Fruit fly (Drosophila melanogaster): ENCODE measurements around the gene GCS1.

The GCS1 gene

DNA sequence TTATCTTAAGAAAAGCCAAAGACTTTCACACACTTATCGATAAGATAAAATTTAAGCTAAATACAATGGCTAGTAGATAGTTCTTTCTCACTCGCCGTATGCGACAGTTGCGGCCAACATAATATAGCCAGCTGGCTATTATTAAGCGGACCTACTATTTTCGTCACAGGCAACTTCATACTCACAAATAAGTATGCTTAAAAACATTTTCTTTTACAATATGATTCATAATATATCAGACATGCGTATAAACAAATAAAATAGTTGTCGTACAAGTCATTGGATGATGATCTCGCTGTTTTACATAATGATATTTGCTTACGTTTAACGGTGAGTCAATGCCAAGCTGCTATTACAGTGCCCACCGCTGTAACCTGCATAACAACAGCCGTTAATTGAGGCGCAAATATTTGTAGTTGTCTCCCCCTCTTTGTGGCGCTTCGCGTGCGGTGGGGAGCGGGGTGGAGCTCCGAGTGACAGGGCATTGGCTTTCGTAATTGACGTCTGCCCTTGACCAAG lies 21.5 kb downstream of the GCS1 start (continued):
- TF ChIP-seq CG10654 (GFP tag; optimal IDR thresholded peaks at IDR 0.05) = peak; percentile 29
- peak; percentile 77 for TF ChIP-seq nmo (GFP tag; optimal IDR thresholded peaks at IDR 0.05)
- TF ChIP-seq CrebB (tag; optimal IDR thresholded peaks at IDR 0.05) = peak; percentile 65
- peak; percentile 20 for TF ChIP-seq disco-r (GFP tag; optimal IDR thresholded peaks at IDR 0.05)
- peak; percentile 65 for TF ChIP-seq jing (GFP tag; optimal IDR thresholded peaks at IDR 0.05)
- TF ChIP-seq CG7745 (tag; optimal IDR thresholded peaks at IDR 0.05) = no peak
- no peak for TF ChIP-seq Ets97D (GFP tag; optimal IDR thresholded peaks at IDR 0.05)
- peak; percentile 78 for TF ChIP-seq Blimp-1 (GFP tag; optimal IDR thresholded peaks at IDR 0.05)
- peak; percentile 69 for TF ChIP-seq CG9817 (tag; optimal IDR thresholded peaks at IDR 0.05)
- TF ChIP-seq CG18011 (GFP tag; optimal IDR thresholded peaks at IDR 0.05) = peak; percentile 11
- peak; percentile 78 for TF ChIP-seq grau (tag; optimal IDR thresholded peaks at IDR 0.05)
- no peak for TF ChIP-seq CG6175 (GFP tag; IDR thresholded peaks at IDR 0.05)
- peak; percentile 19 for TF ChIP-seq lbe (GFP tag; optimal IDR thresholded peaks at IDR 0.05)
- TF ChIP-seq CG13624 (GFP tag; optimal IDR thresholded peaks at IDR 0.05) = peak; percentile 73
- TF ChIP-seq NfI (GFP tag; optimal IDR thresholded peaks at IDR 0.05) = peak; percentile 62
- peak; percentile 64 for TF ChIP-seq CG13296 (GFP tag; optimal IDR thresholded peaks at IDR 0.05)
- no peak for TF ChIP-seq h (optimal IDR thresholded peaks at IDR 0.05)
- peak; percentile 26 for TF ChIP-seq fd64A (GFP tag; optimal IDR thresholded peaks at IDR 0.05)
- TF ChIP-seq trh (GFP tag; optimal IDR thresholded peaks at IDR 0.05) = peak; percentile 7
- TF ChIP-seq Lim3 (GFP tag; IDR thresholded peaks at IDR 0.05) = no peak
- peak; percentile 67 for TF ChIP-seq Mes4 (GFP tag; optimal IDR thresholded peaks at IDR 0.05)
- peak; percentile 26 for TF ChIP-seq Six4 (GFP tag; optimal IDR thresholded peaks at IDR 0.05)
- peak; percentile 86 for TF ChIP-seq crol (GFP tag; IDR thresholded peaks at IDR 0.05)
- TF ChIP-seq CG15011 (GFP tag; optimal IDR thresholded peaks at IDR 0.05) = peak; percentile 53
- peak; percentile 59 for TF ChIP-seq exex (tag; optimal IDR thresholded peaks at IDR 0.05)
- no peak for TF ChIP-seq GATAe (GFP tag; conservative IDR thresholded peaks at IDR 0.05)
- peak; percentile 60 for TF ChIP-seq Ssrp (tag; optimal IDR thresholded peaks at IDR 0.05)
- TF ChIP-seq CG13287 (GFP tag; IDR thresholded peaks at IDR 0.05; ENCODE audit: partially characterized antibody) = no peak; the same call in 1 of the 2 replicates
- TF ChIP-seq ac (GFP tag; optimal IDR thresholded peaks at IDR 0.05) = no peak
- TF ChIP-seq gsb-n (tag; optimal IDR thresholded peaks at IDR 0.05) = no peak
- no peak for TF ChIP-seq aop (GFP tag; IDR thresholded peaks at IDR 0.05)
- TF ChIP-seq CG17359 (tag; optimal IDR thresholded peaks at IDR 0.05) = peak; percentile 66
- TF ChIP-seq CG4282 (GFP tag; optimal IDR thresholded peaks at IDR 0.05) = no peak
- TF ChIP-seq ab (GFP tag; optimal IDR thresholded peaks at IDR 0.05) = no peak
- TF ChIP-seq NC2β (GFP tag; optimal IDR thresholded peaks at IDR 0.05) = peak; percentile 43
- no peak for TF ChIP-seq CG3995 (GFP tag; optimal IDR thresholded peaks at IDR 0.05)
- TF ChIP-seq HmgD (GFP tag; optimal IDR thresholded peaks at IDR 0.05) = peak; percentile 7
- no peak for TF ChIP-seq Dll (GFP tag; IDR thresholded peaks at IDR 0.05; ENCODE audit: partially characterized antibody)
- TF ChIP-seq Hr3 (GFP tag; optimal IDR thresholded peaks at IDR 0.05) = peak; percentile 35
- TF ChIP-seq da (GFP tag; optimal IDR thresholded peaks at IDR 0.05) = peak; percentile 5
- peak; percentile 11 for TF ChIP-seq CG5245 (GFP tag; optimal IDR thresholded peaks at IDR 0.05)
- TF ChIP-seq CG42726 (GFP tag; IDR thresholded peaks at IDR 0.05; ENCODE audit: partially characterized antibody) = no peak
- TF ChIP-seq C15 (GFP tag; IDR thresholded peaks at IDR 0.05) = peak; percentile 35; the same call in 1 of the 3 replicates
- TF ChIP-seq ATbp (GFP tag; optimal IDR thresholded peaks at IDR 0.05) = peak; percentile 75
- peak in 1 of 2 experiments; percentile 59 for TF ChIP-seq Eip74EF (GFP tag; optimal IDR thresholded peaks at IDR 0.05)
- TF ChIP-seq BEAF-32 (GFP tag; optimal IDR thresholded peaks at IDR 0.05) = no peak
- peak; percentile 77 for TF ChIP-seq CG18599 (GFP tag; optimal IDR thresholded peaks at IDR 0.05)
- TF ChIP-seq CG4730 (GFP tag; IDR thresholded peaks at IDR 0.05) = no peak
- peak; percentile 37 for TF ChIP-seq CG6683 (GFP tag; optimal IDR thresholded peaks at IDR 0.05)
- TF ChIP-seq twi (tag; optimal IDR thresholded peaks at IDR 0.05) = peak; percentile 13
